Fruit fly (Drosophila melanogaster) whole organism, wandering third instar larva: ENCODE data around the gene Lgr4.

Experiments
- Mio ChIP-seq: sonication (Bioruptor generic); optimal IDR thresholded peaks from 2 replicates; lab custom pipeline; 2016; ENCODE audit warnings: missing biosample characterization, missing genetic modification characterization
- dl ChIP-seq, 2 experiments: fragments of 175-275, 200-275 bp in 1 of 2; fragments of 200-275 bp in 1 of 2; sonication (Bioruptor generic); optimal IDR thresholded peaks; lab custom pipeline; 2018; ENCODE audit warnings: mild to moderate bottlenecking in 2 of 2, missing biosample characterization in 2 of 2, missing genetic modification characterization in 2 of 2, moderate library complexity in 2 of 2; ENCODE audit not compliant: partially characterized antibody in 2 of 2, insufficient read depth in 1 of 2
- h ChIP-seq: fragments of 200-800 bp; sonication (Bioruptor generic); optimal IDR thresholded peaks from 3 replicates; lab custom pipeline; 2016; ENCODE audit warnings: missing biosample characterization, mild to moderate bottlenecking, missing genetic modification characterization
- pan ChIP-seq: fragments of >200 bp; optimal IDR thresholded peaks from 2 replicates; lab custom pipeline; 2017
- sv ChIP-seq: fragments of 200-800 bp; sonication (Bioruptor generic); optimal IDR thresholded peaks from 3 replicates; lab custom pipeline; 2016; ENCODE audit warnings: missing biosample characterization, missing genetic modification characterization
- usp ChIP-seq: fragments of >200 bp; optimal IDR thresholded peaks from 2 replicates; lab custom pipeline; 2017; ENCODE audit warnings: missing biosample characterization, missing genetic modification characterization

DNA sequence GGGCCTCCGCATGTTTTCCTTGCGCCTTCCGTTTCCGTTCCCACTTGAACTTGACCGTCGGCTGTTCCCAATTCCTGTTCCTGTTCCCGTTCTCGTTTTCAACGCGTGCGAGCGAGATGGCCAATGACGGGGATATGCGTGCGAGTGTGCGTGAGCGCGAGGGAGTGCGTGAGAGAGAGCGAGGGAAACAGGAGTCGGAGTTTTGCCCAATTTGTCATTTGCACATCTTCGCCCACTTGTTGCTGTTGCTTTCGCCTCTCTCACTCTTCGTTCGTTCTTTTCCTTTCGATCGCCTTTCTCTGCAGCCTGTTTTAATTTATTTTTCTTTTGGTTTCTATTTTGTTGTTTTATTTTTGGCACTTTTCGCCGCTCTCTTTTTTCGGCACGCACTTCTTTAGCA is 77.1 kb downstream of the Lgr4 start:
- no peak for TF ChIP-seq h (GFP tag; lab: Kevin White, UChicago)
- TF ChIP-seq Mio (GFP tag; lab: Kevin White, UChicago) = no peak
- no peak for TF ChIP-seq sv
- no peak for TF ChIP-seq dl (GFP tag; optimal IDR thresholded peaks at IDR 0.05; lab: Kevin White, UChicago; ENCODE audit: insufficient read depth in 1 of 2, partially characterized antibody in 2 of 2)
- no peak for TF ChIP-seq pan (lab: Kevin White, UChicago)
- TF ChIP-seq usp (GFP tag; lab: Kevin White, UChicago) = no peak
